Worm (Caenorhabditis elegans) whole organism, L1 larva: Measurements from ENCODE around the gene pck-1.
A peak's percentile ranks its signal among the peaks of the same experiment; 100 is the strongest.

Experiments
- F16B12.6 ChIP-seq: fragments of 150-350 bp; optimal IDR thresholded peaks from 2 replicates; lab custom pipeline; 2014; ENCODE audit warnings: missing biosample characterization, missing genetic modification characterization
- aha-1 ChIP-seq: fragments of 150-350 bp; optimal IDR thresholded peaks from 2 replicates; lab custom pipeline; 2014; ENCODE audit warnings: missing biosample characterization, missing genetic modification characterization
- alr-1 ChIP-seq: fragments of 200-800 bp; sonication (Bioruptor generic); optimal IDR thresholded peaks from 2 replicates; lab custom pipeline; 2018; ENCODE audit warnings: borderline replicate concordance, mild to moderate bottlenecking, missing genetic modification characterization, missing compliant biosample characterization
- aly-2 ChIP-seq: fragments of 150-350 bp; optimal IDR thresholded peaks from 2 replicates; lab custom pipeline; 2014; ENCODE audit warnings: missing biosample characterization, missing genetic modification characterization
- ama-1 ChIP-seq: fragments of 150-350 bp; optimal IDR thresholded peaks from 2 replicates; lab custom pipeline; 2014
- blmp-1 ChIP-seq: fragments of 150-350 bp; optimal IDR thresholded peaks from 2 replicates; lab custom pipeline; 2014; ENCODE audit warnings: missing biosample characterization, missing genetic modification characterization
- ceh-63 ChIP-seq: fragments of 200-800 bp; sonication (Bioruptor generic); optimal IDR thresholded peaks from 2 replicates; lab custom pipeline; 2018; ENCODE audit warnings: mild to moderate bottlenecking, missing genetic modification characterization, missing compliant biosample characterization
- ceh-8 ChIP-seq: fragments of 200-800 bp; sonication (Bioruptor generic); optimal IDR thresholded peaks from 2 replicates; lab custom pipeline; 2018; ENCODE audit warnings: mild to moderate bottlenecking, missing genetic modification characterization, moderate library complexity, missing compliant biosample characterization
- ceh-82 ChIP-seq, 3 experiments: fragments of 150-350 bp in 1 of 3; sonication (generic microtip) in 2 of 3; optimal IDR thresholded peaks; 2 replicates each; lab custom pipeline; 2014 to 2017; ENCODE audit warnings: missing biosample characterization in 3 of 3, missing genetic modification characterization in 3 of 3
- ceh-88 ChIP-seq: fragments of 200-800 bp; sonication (Bioruptor generic); IDR thresholded peaks from 2 replicates; pipeline ENCODE4 v1.3.6; 2022; ENCODE audit warnings: missing genetic modification characterization, missing compliant biosample characterization
- ceh-90 ChIP-seq: sonication (generic microtip); optimal IDR thresholded peaks from 2 replicates; lab custom pipeline; 2016; ENCODE audit warnings: missing genetic modification characterization, missing compliant biosample characterization
- ces-1 ChIP-seq: fragments of 150-350 bp; optimal IDR thresholded peaks from 2 replicates; lab custom pipeline; 2014; ENCODE audit warnings: missing biosample characterization, missing genetic modification reagents, missing genetic modification characterization
- dpl-1 ChIP-seq, 3 experiments: fragments of 150-350 bp in 2 of 3; sonication (generic microtip) in 1 of 3; optimal IDR thresholded peaks; 2 replicates each; lab custom pipeline; 2014 to 2017; ENCODE audit warnings: missing biosample characterization in 3 of 3, missing genetic modification characterization in 3 of 3, missing genetic modification reagents in 3 of 3
- dsc-1 ChIP-seq: sonication (generic microtip); optimal IDR thresholded peaks from 2 replicates; lab custom pipeline; 2016; ENCODE audit warnings: mild to moderate bottlenecking, missing genetic modification characterization, missing compliant biosample characterization
- efl-3 ChIP-seq: fragments of 200-800 bp; sonication (Bioruptor generic); optimal IDR thresholded peaks from 2 replicates; lab custom pipeline; 2018; ENCODE audit warnings: mild to moderate bottlenecking, missing genetic modification characterization, missing compliant biosample characterization
- elt-2 ChIP-seq: sonication (generic microtip); optimal IDR thresholded peaks from 2 replicates; lab custom pipeline; 2016; ENCODE audit warnings: missing genetic modification characterization, mild to moderate bottlenecking, inconsistent platforms, missing compliant biosample characterization, missing genetic modification reagents
- elt-3 ChIP-seq, 6 experiments: fragments of 150-350 bp in 1 of 6; sonication (generic microtip); optimal IDR thresholded peaks; 2 replicates each; lab custom pipeline; 2017 to 2018; ENCODE audit warnings: missing biosample characterization in 6 of 6, missing genetic modification characterization in 6 of 6, inconsistent platforms in 1 of 6
- ets-5 ChIP-seq: fragments of 200-800 bp; sonication (Bioruptor generic); IDR thresholded peaks from 2 replicates; pipeline ENCODE4 v1.3.6; 2022; ENCODE audit warnings: missing genetic modification characterization, missing compliant biosample characterization
- fkh-4 ChIP-seq: sonication (generic microtip); optimal IDR thresholded peaks from 2 replicates; lab custom pipeline; 2016; ENCODE audit warnings: missing compliant biosample characterization, missing genetic modification characterization, borderline replicate concordance
- fos-1 ChIP-seq: fragments of 150-350 bp; optimal IDR thresholded peaks from 2 replicates; lab custom pipeline; 2014; ENCODE audit warnings: missing biosample characterization, missing genetic modification characterization
- hlh-17 ChIP-seq: fragments of 200-800 bp; sonication (Bioruptor generic); optimal IDR thresholded peaks from 2 replicates; lab custom pipeline; 2018; ENCODE audit warnings: missing genetic modification characterization, mild to moderate bottlenecking, missing compliant biosample characterization, moderate library complexity, borderline replicate concordance
- hlh-4 ChIP-seq: sonication (generic microtip); optimal IDR thresholded peaks from 2 replicates; lab custom pipeline; 2016; ENCODE audit warnings: mild to moderate bottlenecking, missing genetic modification characterization, missing compliant biosample characterization
- hpl-2 ChIP-seq: fragments of 150-350 bp; optimal IDR thresholded peaks from 2 replicates; lab custom pipeline; 2014; ENCODE audit warnings: missing biosample characterization, missing genetic modification reagents, missing genetic modification characterization
- irx-1 ChIP-seq: sonication (generic microtip); optimal IDR thresholded peaks from 2 replicates; lab custom pipeline; 2016; ENCODE audit warnings: missing genetic modification characterization, missing compliant biosample characterization
- jun-1 ChIP-seq: fragments of 150-350 bp; optimal IDR thresholded peaks from 2 replicates; lab custom pipeline; 2014; ENCODE audit warnings: missing biosample characterization, missing genetic modification reagents, missing genetic modification characterization
- lin-13 ChIP-seq: fragments of 150-350 bp; optimal IDR thresholded peaks from 2 replicates; lab custom pipeline; 2014; ENCODE audit warnings: missing biosample characterization, missing genetic modification reagents, missing genetic modification characterization
- lin-35 ChIP-seq, 2 experiments: fragments of 150-350 bp; optimal IDR thresholded peaks; 2 replicates each; lab custom pipeline; 2014; ENCODE audit warnings: missing biosample characterization in 2 of 2, missing genetic modification characterization in 2 of 2, missing genetic modification reagents in 2 of 2
- lin-39 ChIP-seq: fragments of 150-350 bp; optimal IDR thresholded peaks from 2 replicates; lab custom pipeline; 2014; ENCODE audit warnings: missing biosample characterization, missing genetic modification reagents, missing genetic modification characterization
- mdl-1 ChIP-seq, 2 experiments: fragments of 150-350 bp; optimal IDR thresholded peaks; 2 replicates each; lab custom pipeline; 2014 to 2017; ENCODE audit warnings: missing biosample characterization in 2 of 2, missing genetic modification characterization in 2 of 2, inconsistent platforms in 1 of 2
- mep-1 ChIP-seq: fragments of 150-350 bp; optimal IDR thresholded peaks from 2 replicates; lab custom pipeline; 2014; ENCODE audit warnings: missing biosample characterization, missing genetic modification characterization
- nhr-12 ChIP-seq: sonication (generic microtip); optimal IDR thresholded peaks from 2 replicates; lab custom pipeline; 2017; ENCODE audit warnings: missing biosample characterization, missing genetic modification characterization
- nhr-19 ChIP-seq: fragments of 200-800 bp; sonication (Bioruptor generic); conservative IDR thresholded peaks from 2 replicates; pipeline ENCODE4 v1.3.6; 2022; ENCODE audit warnings: missing genetic modification characterization, missing compliant biosample characterization
- nhr-20 ChIP-seq: sonication (generic microtip); optimal IDR thresholded peaks from 2 replicates; lab custom pipeline; 2016; ENCODE audit warnings: mild to moderate bottlenecking, missing genetic modification characterization, missing compliant biosample characterization
- nhr-237 ChIP-seq: fragments of 150-350 bp; optimal IDR thresholded peaks from 2 replicates; lab custom pipeline; 2014; ENCODE audit warnings: missing biosample characterization, missing genetic modification characterization
- nhr-47 ChIP-seq: sonication (generic microtip); optimal IDR thresholded peaks from 2 replicates; lab custom pipeline; 2016; ENCODE audit warnings: mild to moderate bottlenecking, missing genetic modification characterization, moderate library complexity, missing compliant biosample characterization
- nhr-71 ChIP-seq: sonication (generic microtip); optimal IDR thresholded peaks from 2 replicates; lab custom pipeline; 2016; ENCODE audit warnings: mild to moderate bottlenecking, missing genetic modification characterization, moderate library complexity, missing compliant biosample characterization
- nhr-77 ChIP-seq: fragments of 150-350 bp; optimal IDR thresholded peaks from 2 replicates; lab custom pipeline; 2014; ENCODE audit warnings: missing biosample characterization, missing genetic modification characterization
- nhr-90 ChIP-seq: sonication (generic microtip); optimal IDR thresholded peaks from 2 replicates; lab custom pipeline; 2016; ENCODE audit warnings: mild to moderate bottlenecking, missing genetic modification characterization, missing compliant biosample characterization; ENCODE audit not compliant: poor library complexity
- pax-3 ChIP-seq: fragments of 200-800 bp; sonication (Bioruptor generic); optimal IDR thresholded peaks from 2 replicates; lab custom pipeline; 2018; ENCODE audit warnings: mild to moderate bottlenecking, missing genetic modification characterization, moderate library complexity, missing compliant biosample characterization
- rnt-1 ChIP-seq: sonication (generic microtip); optimal IDR thresholded peaks from 2 replicates; lab custom pipeline; 2016; ENCODE audit warnings: mild to moderate bottlenecking, missing genetic modification characterization, moderate library complexity, missing compliant biosample characterization
- snu-23 ChIP-seq: sonication (generic microtip); optimal IDR thresholded peaks from 2 replicates; lab custom pipeline; 2016; ENCODE audit warnings: missing genetic modification characterization, missing compliant biosample characterization
- sox-4 ChIP-seq: sonication (generic microtip); optimal IDR thresholded peaks from 2 replicates; lab custom pipeline; 2016; ENCODE audit warnings: missing genetic modification characterization, missing compliant biosample characterization
- sup-37 ChIP-seq: fragments of 200-800 bp; sonication (Bioruptor generic); optimal IDR thresholded peaks from 2 replicates; lab custom pipeline; 2018; ENCODE audit warnings: mild to moderate bottlenecking, missing genetic modification characterization, missing compliant biosample characterization
- swsn-7 ChIP-seq: sonication (generic microtip); optimal IDR thresholded peaks from 2 replicates; lab custom pipeline; 2016; ENCODE audit warnings: missing genetic modification characterization, missing compliant biosample characterization
- tbx-2 ChIP-seq: sonication (generic microtip); optimal IDR thresholded peaks from 2 replicates; lab custom pipeline; 2016; ENCODE audit warnings: missing genetic modification characterization, missing compliant biosample characterization
- tlp-1 ChIP-seq: fragments of 150-350 bp; optimal IDR thresholded peaks from 2 replicates; lab custom pipeline; 2014; ENCODE audit warnings: missing biosample characterization, missing genetic modification characterization
- unc-30 ChIP-seq: sonication (generic microtip); optimal IDR thresholded peaks from 2 replicates; lab custom pipeline; 2017; ENCODE audit warnings: missing biosample characterization, missing genetic modification characterization
- unc-62 ChIP-seq: fragments of 150-350 bp; optimal IDR thresholded peaks from 2 replicates; lab custom pipeline; 2014; ENCODE audit warnings: missing biosample characterization, missing genetic modification reagents, missing genetic modification characterization
- unc-86 ChIP-seq: sonication (generic microtip); optimal IDR thresholded peaks from 2 replicates; lab custom pipeline; 2016; ENCODE audit warnings: missing genetic modification characterization, missing compliant biosample characterization
- zag-1 ChIP-seq: fragments of 150-350 bp; optimal IDR thresholded peaks from 2 replicates; lab custom pipeline; 2014; ENCODE audit warnings: missing biosample characterization, missing genetic modification characterization
- ztf-4 ChIP-seq: fragments of 150-350 bp; optimal IDR thresholded peaks from 2 replicates; lab custom pipeline; 2014; ENCODE audit warnings: missing biosample characterization, missing genetic modification characterization

The pck-1 gene

DNA sequence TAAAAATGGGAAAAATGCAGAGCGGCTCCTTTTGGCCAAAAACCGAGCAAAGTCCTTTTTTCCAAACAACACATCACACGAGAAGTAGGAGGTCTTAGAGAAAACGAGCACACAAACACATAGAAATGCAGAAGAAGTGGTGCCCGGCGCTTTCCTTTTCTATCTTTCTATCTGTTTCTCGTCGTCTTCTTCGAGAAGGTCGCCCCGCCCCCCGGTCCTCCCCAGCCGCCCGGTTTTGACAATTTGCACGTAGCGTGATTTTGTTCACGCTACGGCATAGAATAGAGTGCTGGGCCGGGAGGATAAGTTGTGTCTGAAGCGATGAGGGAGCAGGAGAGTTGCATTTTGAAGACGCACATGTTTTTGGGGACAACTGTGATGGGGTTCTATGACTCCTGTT, 965 bp upstream of the pck-1 start (continued):
- TF ChIP-seq sox-4 (no peak), jun-1 (tag; lab: Kevin White, UChicago) (no peak), mep-1 (no peak), rnt-1 (tag; lab: Kevin White, UChicago) (peak; percentile 38), hlh-17 (no peak), irx-1 (tag; lab: Kevin White, UChicago) (no peak), nhr-90 (no peak), alr-1 (tag; lab: Kevin White, UChicago) (no peak), hlh-4 (tag; lab: Kevin White, UChicago) (no peak), ceh-8 (GFP tag; lab: Kevin White, UChicago) (no peak), fos-1 (tag; lab: Kevin White, UChicago) (no peak), nhr-237 (tag; lab: Kevin White, UChicago) (no peak), aha-1 (tag; lab: Kevin White, UChicago) (peak; percentile 95), efl-3 (no peak), ces-1 (no peak), unc-86 (tag; lab: Kevin White, UChicago) (no peak), lin-39 (tag; lab: Kevin White, UChicago) (no peak), nhr-19 (GFP tag; lab: Robert Waterston, UW) (peak; percentile 59; the same call in 1 of the 2 replicates), ceh-88 (GFP tag; lab: Robert Waterston, UW) (no peak), elt-2 (tag; lab: Kevin White, UChicago) (no peak), F16B12.6 (tag; lab: Kevin White, UChicago) (no peak), hpl-2 (GFP tag; lab: Kevin White, UChicago) (no peak), nhr-71 (tag; lab: Kevin White, UChicago) (peak; percentile 67), tlp-1 (no peak), dpl-1 (GFP tag; optimal IDR thresholded peaks at IDR 0.05; lab: Kevin White, UChicago) (peak in 1 of 3 experiments; percentile 10), nhr-12 (tag; lab: Kevin White, UChicago) (no peak), mdl-1 (tag; optimal IDR thresholded peaks at IDR 0.05; lab: Kevin White, UChicago) (peak in 1 of 2 experiments; percentile 19), pax-3 (tag; lab: Kevin White, UChicago) (no peak), lin-13 (GFP tag; lab: Kevin White, UChicago) (peak; percentile 23), swsn-7 (tag; lab: Kevin White, UChicago) (peak; percentile 43), ets-5 (no peak), nhr-77 (tag; lab: Kevin White, UChicago) (no peak), fkh-4 (tag; lab: Kevin White, UChicago) (no peak), snu-23 (GFP tag; lab: Kevin White, UChicago) (peak; percentile 48), nhr-47 (tag; lab: Kevin White, UChicago) (peak; percentile 46), unc-30 (tag; lab: Kevin White, UChicago) (no peak)

DNA sequence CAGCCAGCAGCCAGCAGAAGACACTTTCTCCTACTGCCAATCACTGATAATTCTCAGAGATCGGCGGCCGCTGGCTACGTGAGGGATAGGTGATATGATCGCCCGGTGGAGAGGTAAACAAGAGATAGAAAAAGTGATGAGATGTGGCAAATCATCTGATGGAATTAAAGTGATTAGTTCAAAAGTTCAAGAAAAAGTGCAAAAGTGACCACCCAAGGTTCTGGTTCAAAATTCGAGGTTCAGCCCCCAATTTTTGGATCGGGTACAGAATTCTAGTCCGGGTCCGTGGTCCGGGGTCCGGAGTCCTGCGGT, 478 bp downstream of the pck-1 start:
- peak; percentile 60 for TF ChIP-seq nhr-71 (tag; lab: Kevin White, UChicago)
- TF ChIP-seq tbx-2 (tag; lab: Kevin White, UChicago) = no peak
- no peak for TF ChIP-seq ceh-63
- TF ChIP-seq dsc-1 (tag; lab: Kevin White, UChicago) = no peak
- TF ChIP-seq nhr-19 (GFP tag; lab: Robert Waterston, UW) = peak; percentile 13; the same call in 1 of the 2 replicates
- no peak for TF ChIP-seq lin-35 (GFP tag; optimal IDR thresholded peaks at IDR 0.05; lab: Kevin White, UChicago)
- TF ChIP-seq ceh-82 (tag; optimal IDR thresholded peaks at IDR 0.05; lab: Kevin White, UChicago) = no peak
- no peak for TF ChIP-seq F16B12.6 (tag; lab: Kevin White, UChicago)
- no peak for TF ChIP-seq hlh-4 (tag; lab: Kevin White, UChicago)
- no peak for TF ChIP-seq ztf-4 (tag; lab: Kevin White, UChicago)
- no peak for TF ChIP-seq sup-37 (GFP tag; lab: Kevin White, UChicago)
- no peak for TF ChIP-seq ceh-90 (tag; lab: Kevin White, UChicago)
- no peak for TF ChIP-seq ceh-88 (GFP tag; lab: Robert Waterston, UW)
- TF ChIP-seq alr-1 (tag; lab: Kevin White, UChicago) = no peak
- peak; percentile 89 for TF ChIP-seq blmp-1 (tag; lab: Kevin White, UChicago)
- TF ChIP-seq mep-1 = no peak
- no peak for TF ChIP-seq ama-1 (lab: Kevin White, UChicago)
- TF ChIP-seq nhr-12 (tag; lab: Kevin White, UChicago) = no peak
- TF ChIP-seq rnt-1 (tag; lab: Kevin White, UChicago) = peak; percentile 54
- TF ChIP-seq tlp-1 = no peak
- no peak for TF ChIP-seq nhr-77 (tag; lab: Kevin White, UChicago)
- TF ChIP-seq lin-13 (GFP tag; lab: Kevin White, UChicago) = no peak
- TF ChIP-seq aly-2 (tag; lab: Kevin White, UChicago) = no peak
- peak in 2 of 6 experiments; percentile 54 to 79 for TF ChIP-seq elt-3 (tag; optimal IDR thresholded peaks at IDR 0.05; lab: Kevin White, UChicago)
- peak; percentile 45 for TF ChIP-seq snu-23 (GFP tag; lab: Kevin White, UChicago)
- TF ChIP-seq zag-1 (tag; lab: Kevin White, UChicago) = no peak
- TF ChIP-seq nhr-20 (tag; lab: Kevin White, UChicago) = peak; percentile 15
- TF ChIP-seq unc-62 (GFP tag; lab: Kevin White, UChicago) = no peak
- TF ChIP-seq elt-2 (tag; lab: Kevin White, UChicago) = no peak
- TF ChIP-seq efl-3 = no peak
